Worm (Caenorhabditis elegans): Measurements from ENCODE around the gene tmem-258.

Gene tmem-258

DNA sequence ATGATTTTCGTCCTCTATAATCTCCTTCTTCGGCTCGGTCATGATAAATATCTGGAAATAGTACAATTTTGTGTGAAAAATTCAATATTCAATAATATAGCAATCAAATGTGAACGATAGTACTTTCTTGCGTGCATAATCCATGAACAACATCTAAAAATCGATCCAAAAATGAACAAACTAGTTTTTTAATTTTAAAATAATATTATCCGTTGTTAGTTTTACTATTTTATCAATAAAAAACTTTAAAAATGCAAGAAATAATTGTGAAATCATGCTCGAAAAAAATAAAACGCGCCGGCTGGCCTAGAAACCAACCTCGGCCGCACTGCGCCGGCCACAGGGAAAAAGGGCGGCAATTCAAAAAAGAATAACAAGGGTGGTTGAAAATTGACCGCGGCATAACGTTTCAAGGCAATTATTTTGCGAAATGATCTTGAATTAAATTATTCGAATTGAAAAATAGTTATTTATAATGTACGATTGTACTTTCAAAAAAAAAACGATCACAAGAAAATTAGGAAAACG, 21.7 kb downstream of the tmem-258 start, which contains the start of gene mys-1 (continued):
- TF ChIP-seq hlh-12 (tag; optimal IDR thresholded peaks at IDR 0.05) (no peak), dox-1 (GFP tag; IDR thresholded peaks at IDR 0.05) (peak; percentile 51; the same call in 1 of the 2 replicates), unc-130 (GFP tag; optimal IDR thresholded peaks at IDR 0.05) (peak; percentile 56), aptf-2 (GFP tag; conservative IDR thresholded peaks at IDR 0.05) (no peak), lin-40 (tag; optimal IDR thresholded peaks at IDR 0.05) (no peak), hsf-1 (GFP tag; IDR thresholded peaks at IDR 0.05) (no peak), Y95B8A.8 (GFP tag; IDR thresholded peaks at IDR 0.05) (no peak), rpc-1 (optimal IDR thresholded peaks at IDR 0.05) (no peak), rpc-1 (tag; optimal IDR thresholded peaks at IDR 0.05) (no peak), nfya-2 (GFP tag; IDR thresholded peaks at IDR 0.05) (no peak), nhr-179 (tag; optimal IDR thresholded peaks at IDR 0.05) (no peak), Y53G8AR.9 (GFP tag; conservative IDR thresholded peaks at IDR 0.05) (no peak), ztf-26 (tag; optimal IDR thresholded peaks at IDR 0.05) (no peak), ceh-91 (GFP tag; IDR thresholded peaks at IDR 0.05) (no peak), tbp1 (GFP tag; optimal IDR thresholded peaks at IDR 0.05) (peak; percentile 14), lin-54 (GFP tag; optimal IDR thresholded peaks at IDR 0.05) (peak; percentile 99), F37B4.10 (GFP tag; IDR thresholded peaks at IDR 0.05) (no peak), F23B12.7 (tag; optimal IDR thresholded peaks at IDR 0.05; ENCODE audit: insufficient read depth) (peak; percentile 26)

DNA sequence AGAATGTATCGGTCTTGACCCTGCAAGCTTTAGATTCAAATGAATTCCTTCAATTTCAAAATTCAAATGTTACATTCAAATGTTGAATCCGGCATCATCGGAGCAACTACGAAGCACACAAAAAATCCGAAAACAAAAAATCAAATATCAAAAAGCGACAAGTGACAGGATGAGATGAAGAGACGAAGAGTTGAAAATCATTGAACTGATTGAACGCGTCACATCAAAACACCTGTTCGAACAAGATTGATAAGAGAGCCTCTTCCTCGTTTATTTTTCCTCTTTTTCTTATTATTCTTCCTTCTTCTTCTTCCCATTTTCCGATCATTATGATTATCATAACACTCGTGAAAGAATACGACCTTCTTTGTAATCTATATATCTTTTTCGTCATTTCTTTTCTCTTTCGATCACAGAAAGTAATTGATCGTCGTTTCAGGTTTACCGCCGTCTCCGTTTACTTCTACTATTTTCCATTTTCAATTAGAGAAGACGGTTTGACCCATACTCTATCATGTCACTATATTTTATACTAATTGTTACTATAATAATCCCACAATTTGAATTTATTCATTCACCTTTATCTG, 22.6 kb downstream of the tmem-258 start, which contains the start of gene VC5.2:
Gene VC5.2, plus strand, starts transcription at position 439 of the 587 bp plus-strand sequence.
- TF ChIP-seq sdz-38 (tag; optimal IDR thresholded peaks at IDR 0.05) (no peak), ama-1 (optimal IDR thresholded peaks at IDR 0.05) (no peak), ama-1 (GFP tag; optimal IDR thresholded peaks at IDR 0.05) (no peak), snpc-1.3 (tag; optimal IDR thresholded peaks at IDR 0.05; ENCODE audit: insufficient read depth) (no peak), F49E8.2 (tag; optimal IDR thresholded peaks at IDR 0.05; ENCODE audit: insufficient read depth) (no peak), lin-40 (tag; optimal IDR thresholded peaks at IDR 0.05) (no peak), F10E7.11 (tag; optimal IDR thresholded peaks at IDR 0.05) (no peak), egrh-3 (GFP tag; IDR thresholded peaks at IDR 0.05) (no peak), hrde-1 (tag; optimal IDR thresholded peaks at IDR 0.05; ENCODE audit: borderline replicate concordance) (no peak), sptf-2 (GFP tag; optimal IDR thresholded peaks at IDR 0.05) (no peak), cebp-1 (GFP tag; IDR thresholded peaks at IDR 0.05) (no peak), cebp-1 (tag; optimal IDR thresholded peaks at IDR 0.05) (no peak), ztf-22 (GFP tag; optimal IDR thresholded peaks at IDR 0.05) (no peak), hmg-20 (GFP tag; IDR thresholded peaks at IDR 0.05) (no peak), die-1 (tag; optimal IDR thresholded peaks at IDR 0.05) (no peak), K11D2.4 (GFP tag; IDR thresholded peaks at IDR 0.05) (no peak)

DNA sequence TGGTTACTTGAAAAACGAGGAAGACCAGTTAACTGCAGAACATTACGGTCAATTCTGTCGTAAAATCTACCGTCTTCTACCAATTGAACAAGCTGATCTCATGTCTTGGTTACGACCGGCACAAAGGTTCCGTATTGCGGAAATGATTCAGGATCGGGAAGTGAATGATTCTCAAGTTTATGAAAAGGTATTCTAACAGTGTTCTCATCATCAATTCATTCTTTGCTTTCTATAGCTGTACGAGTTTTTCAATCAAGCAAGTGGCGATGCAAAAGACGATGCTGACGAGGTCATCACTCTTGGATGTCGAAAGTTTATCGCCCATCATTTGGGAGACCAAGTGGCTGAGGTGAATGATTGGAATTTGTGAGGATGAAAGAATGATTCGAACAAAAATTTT, 24.4 kb downstream of the tmem-258 start:
- TF ChIP-seq C06A6.2 (GFP tag; conservative IDR thresholded peaks at IDR 0.05) (no peak), unc-62 (GFP tag; optimal IDR thresholded peaks at IDR 0.05) (no peak)

DNA sequence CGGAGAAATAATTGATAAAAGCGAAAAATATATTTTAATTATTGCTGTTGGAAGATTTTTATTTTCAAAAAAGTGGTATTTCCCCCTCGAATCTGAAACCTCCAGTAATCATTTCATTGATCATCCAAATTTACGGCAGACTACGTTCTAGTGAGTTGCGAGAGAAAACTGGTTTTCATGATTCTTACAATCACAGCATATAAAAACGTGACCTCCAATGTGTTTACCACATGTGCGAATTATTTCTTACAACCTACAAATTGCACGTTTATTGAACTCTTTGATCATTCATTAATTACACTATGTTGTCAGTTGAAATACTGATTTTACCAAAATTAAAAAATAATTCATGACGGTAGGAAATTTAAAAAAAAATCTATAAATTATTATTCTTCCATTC, 26.2 kb downstream of the tmem-258 start:
- peak; percentile 28 for TF ChIP-seq lin-40 (tag; optimal IDR thresholded peaks at IDR 0.05)
- TF ChIP-seq somi-1 (GFP tag; optimal IDR thresholded peaks at IDR 0.05), result peak; percentile 70
- no peak for TF ChIP-seq cebp-1 (GFP tag; IDR thresholded peaks at IDR 0.05)
- peak; percentile 16 for TF ChIP-seq cebp-1 (tag; optimal IDR thresholded peaks at IDR 0.05)
- TF ChIP-seq pha-4 (tag; optimal IDR thresholded peaks at IDR 0.05), result no peak
- TF ChIP-seq dox-1 (GFP tag; IDR thresholded peaks at IDR 0.05), result no peak
